Worm (Caenorhabditis elegans) whole organism, L4/young adult: ENCODE measurements around the gene nstp-9.

ENCODE experiments used
- W03F9.2 ChIP-seq: fragments of 150-350 bp; optimal IDR thresholded peaks from 2 replicates; lab custom pipeline; 2014; ENCODE audit warnings: missing biosample characterization, missing genetic modification characterization
- dao-5 ChIP-seq: sonication (generic microtip); optimal IDR thresholded peaks from 2 replicates; lab custom pipeline; 2016; ENCODE audit warnings: missing genotype, missing genetic modification characterization, moderate library complexity, missing compliant biosample characterization
- him-1 ChIP-seq: sonication (generic microtip); optimal IDR thresholded peaks from 2 replicates; lab custom pipeline; 2016; ENCODE audit warnings: missing genotype, missing genetic modification reagents, missing genetic modification characterization, missing compliant biosample characterization

ce11 chrX:10933308-10934014 lies 13.9 kb upstream of the nstp-9 start:
- no peak for TF ChIP-seq dao-5 (tag; lab: Kevin White, UChicago)
- no peak for TF ChIP-seq W03F9.2 (tag; lab: Kevin White, UChicago)
- no peak for TF ChIP-seq him-1 (tag; lab: Kevin White, UChicago)
